Fruit fly (Drosophila melanogaster) whole organism, embryonic: ENCODE measurements around the gene Tgt.
A peak's percentile ranks its signal among the peaks of the same experiment; 100 is the strongest.

Experiments
- Asciz ChIP-seq: fragments of 200-800 bp; sonication (Bioruptor generic); optimal IDR thresholded peaks from 2 replicates; lab custom pipeline; 2017; ENCODE audit warnings: missing biosample characterization, mild to moderate bottlenecking, missing genetic modification characterization, missing genetic modification reagents
- Atf-2 ChIP-seq: fragments of 200-800 bp; sonication (Bioruptor generic); optimal IDR thresholded peaks from 2 replicates; lab custom pipeline; 2016; ENCODE audit warnings: missing biosample characterization, missing genetic modification characterization
- Atf6 ChIP-seq: fragments of 200-800 bp; sonication (Bioruptor generic); IDR thresholded peaks from 2 replicates; pipeline ENCODE4 v1.3.6; 2022; ENCODE audit warnings: missing biosample characterization, missing genetic modification characterization
- BEAF-32 ChIP-seq: fragments of 200-800 bp; sonication (Bioruptor generic); optimal IDR thresholded peaks from 3 replicates; lab custom pipeline; 2017; ENCODE audit warnings: missing biosample characterization, missing genetic modification characterization, mild to moderate bottlenecking, moderate library complexity, missing genetic modification reagents
- Bteb2 ChIP-seq: fragments of 200-800 bp; sonication (Bioruptor generic); optimal IDR thresholded peaks from 2 replicates; lab custom pipeline; 2016; ENCODE audit warnings: missing biosample characterization, missing genetic modification characterization
- CG11093 ChIP-seq: fragments of 200-800 bp; sonication (Bioruptor generic); IDR thresholded peaks from 3 replicates; pipeline ENCODE4 v1.3.6; 2022; ENCODE audit warnings: missing biosample characterization, missing genetic modification characterization
- CG12071 ChIP-seq: fragments of 200-800 bp; sonication (Bioruptor generic); optimal IDR thresholded peaks from 3 replicates; lab custom pipeline; 2018; ENCODE audit warnings: missing biosample characterization, mild to moderate bottlenecking, missing genetic modification characterization
- CG13424 ChIP-seq: fragments of 200-800 bp; sonication (Bioruptor generic); optimal IDR thresholded peaks from 2 replicates; lab custom pipeline; 2019; ENCODE audit warnings: missing biosample characterization, mild to moderate bottlenecking, missing genetic modification characterization, moderate library complexity
- CG13624 ChIP-seq: fragments of 200-800 bp; sonication (Bioruptor generic); optimal IDR thresholded peaks from 2 replicates; lab custom pipeline; 2016; ENCODE audit warnings: missing biosample characterization, missing genetic modification characterization
- CG14965 ChIP-seq: fragments of 200-800 bp; sonication (Bioruptor generic); optimal IDR thresholded peaks from 2 replicates; lab custom pipeline; 2016; ENCODE audit warnings: missing biosample characterization, missing genetic modification characterization, borderline replicate concordance
- CG15073 ChIP-seq: fragments of 200-800 bp; sonication (Bioruptor generic); optimal IDR thresholded peaks from 2 replicates; lab custom pipeline; 2016; ENCODE audit warnings: missing biosample characterization, missing genetic modification characterization
- CG15514 ChIP-seq: fragments of 200-800 bp; sonication (Bioruptor generic); optimal IDR thresholded peaks from 3 replicates; lab custom pipeline; 2017; ENCODE audit warnings: missing biosample characterization, missing genetic modification characterization, mild to moderate bottlenecking, moderate library complexity, missing genetic modification reagents
- CG17186 ChIP-seq: fragments of 200-800 bp; sonication (Bioruptor generic); optimal IDR thresholded peaks from 3 replicates; lab custom pipeline; 2017; ENCODE audit warnings: missing biosample characterization, missing genetic modification reagents, missing genetic modification characterization
- CG17328 ChIP-seq: fragments of 200-800 bp; sonication (Bioruptor generic); IDR thresholded peaks from 2 replicates; pipeline ENCODE4 v1.3.6; 2022; ENCODE audit warnings: missing biosample characterization, missing genetic modification characterization
- CG17361 ChIP-seq: fragments of 200-800 bp; sonication (Bioruptor generic); IDR thresholded peaks from 3 replicates; pipeline ENCODE4 v1.3.6; 2022; ENCODE audit warnings: missing biosample characterization, missing genetic modification characterization
- CG17385 ChIP-seq: fragments of 200-800 bp; sonication (Bioruptor generic); optimal IDR thresholded peaks from 3 replicates; lab custom pipeline; 2018; ENCODE audit warnings: missing biosample characterization, mild to moderate bottlenecking, missing genetic modification characterization
- CG17802 ChIP-seq: fragments of 200-800 bp; sonication (Bioruptor generic); optimal IDR thresholded peaks from 2 replicates; lab custom pipeline; 2018; ENCODE audit warnings: missing biosample characterization, mild to moderate bottlenecking, missing genetic modification characterization, moderate library complexity
- CG6791 ChIP-seq: fragments of 200-800 bp; sonication (Bioruptor generic); IDR thresholded peaks from 3 replicates; pipeline ENCODE4 v1.3.6; 2022; ENCODE audit warnings: missing biosample characterization, missing genetic modification characterization; ENCODE audit not compliant: partially characterized antibody
- CG8089 ChIP-seq: fragments of 200-800 bp; sonication (Bioruptor generic); optimal IDR thresholded peaks from 3 replicates; lab custom pipeline; 2016; ENCODE audit warnings: missing biosample characterization, missing genetic modification characterization
- CG8281 ChIP-seq: fragments of 200-800 bp; sonication (Bioruptor generic); optimal IDR thresholded peaks from 2 replicates; lab custom pipeline; 2018; ENCODE audit warnings: missing biosample characterization, mild to moderate bottlenecking, missing genetic modification characterization, moderate library complexity
- CG8944 ChIP-seq: fragments of 200-800 bp; sonication (Bioruptor generic); optimal IDR thresholded peaks from 3 replicates; lab custom pipeline; 2016; ENCODE audit warnings: missing biosample characterization, missing genetic modification characterization
- GATAe ChIP-seq: fragments of 200-800 bp; sonication (Bioruptor generic); conservative IDR thresholded peaks from 2 replicates; pipeline ENCODE4 v1.3.6; 2022; ENCODE audit warnings: missing biosample characterization, missing genetic modification characterization
- Hr3 ChIP-seq: fragments of 200-800 bp; sonication (Bioruptor generic); optimal IDR thresholded peaks from 3 replicates; lab custom pipeline; 2016; ENCODE audit warnings: missing biosample characterization, missing genetic modification characterization
- Max ChIP-seq: fragments of 200-800 bp; sonication (Bioruptor generic); optimal IDR thresholded peaks from 2 replicates; lab custom pipeline; 2016; ENCODE audit warnings: missing biosample characterization, mild to moderate bottlenecking, missing genetic modification characterization
- NfI ChIP-seq: fragments of 200-800 bp; sonication (Bioruptor generic); optimal IDR thresholded peaks from 3 replicates; lab custom pipeline; 2018; ENCODE audit warnings: missing biosample characterization, mild to moderate bottlenecking, missing genetic modification characterization, moderate library complexity
- Oaz ChIP-seq: fragments of 200-800 bp; sonication (Bioruptor generic); IDR thresholded peaks from 2 replicates; pipeline ENCODE4 v1.3.6; 2022; ENCODE audit warnings: missing biosample characterization, missing genetic modification characterization
- Oli ChIP-seq: fragments of 200-800 bp; sonication (Bioruptor generic); optimal IDR thresholded peaks from 2 replicates; lab custom pipeline; 2018; ENCODE audit warnings: missing biosample characterization, mild to moderate bottlenecking, missing genetic modification characterization, moderate library complexity
- Usf ChIP-seq: fragments of 200-800 bp; sonication (Bioruptor generic); optimal IDR thresholded peaks from 2 replicates; lab custom pipeline; 2017; ENCODE audit warnings: missing genotype, missing biosample characterization, missing genetic modification characterization
- Vsx1 ChIP-seq: fragments of 200-800 bp; sonication (Bioruptor generic); optimal IDR thresholded peaks from 2 replicates; lab custom pipeline; 2017; ENCODE audit warnings: missing biosample characterization, mild to moderate bottlenecking, missing genetic modification characterization, missing genetic modification reagents
- ac ChIP-seq: fragments of 200-800 bp; sonication (Bioruptor generic); optimal IDR thresholded peaks from 3 replicates; lab custom pipeline; 2017; ENCODE audit warnings: missing biosample characterization, mild to moderate bottlenecking, missing genetic modification characterization
- aop ChIP-seq: fragments of 200-800 bp; sonication (Bioruptor generic); IDR thresholded peaks from 2 replicates; pipeline ENCODE4 v1.3.6; 2022; ENCODE audit warnings: missing biosample characterization, missing genetic modification characterization
- ara ChIP-seq: fragments of 200-800 bp; sonication (Bioruptor generic); IDR thresholded peaks from 2 replicates; pipeline ENCODE4 v1.3.6; 2022; ENCODE audit warnings: missing biosample characterization, missing genetic modification characterization
- cad ChIP-seq: fragments of >200 bp; optimal IDR thresholded peaks from 2 replicates; lab custom pipeline; 2017; ENCODE audit warnings: missing biosample characterization, missing genetic modification characterization
- dimm ChIP-seq: fragments of 200-800 bp; sonication (Bioruptor generic); IDR thresholded peaks from 2 replicates; pipeline ENCODE4 v1.3.6; 2022; ENCODE audit warnings: missing biosample characterization, missing genetic modification characterization
- dmrt99B ChIP-seq: fragments of 200-800 bp; sonication (Bioruptor generic); optimal IDR thresholded peaks from 2 replicates; lab custom pipeline; 2018; ENCODE audit warnings: missing biosample characterization, mild to moderate bottlenecking, missing genetic modification characterization, moderate library complexity
- fu2 ChIP-seq: fragments of 200-800 bp; sonication (Bioruptor generic); optimal IDR thresholded peaks from 2 replicates; lab custom pipeline; 2016; ENCODE audit warnings: missing biosample characterization, missing genetic modification characterization
- gfzf ChIP-seq: fragments of 200-800 bp; sonication (Bioruptor generic); optimal IDR thresholded peaks from 2 replicates; lab custom pipeline; 2016; ENCODE audit warnings: missing biosample characterization, mild to moderate bottlenecking, missing genetic modification characterization, moderate library complexity
- her ChIP-seq: fragments of 200-800 bp; sonication (Bioruptor generic); optimal IDR thresholded peaks from 2 replicates; lab custom pipeline; 2016; ENCODE audit warnings: missing biosample characterization, missing genetic modification characterization
- lilli ChIP-seq: fragments of 200-800 bp; sonication (Bioruptor generic); optimal IDR thresholded peaks from 3 replicates; lab custom pipeline; 2016; ENCODE audit warnings: missing biosample characterization, missing genetic modification characterization
- oc ChIP-seq: fragments of 200-800 bp; sonication (Bioruptor generic); optimal IDR thresholded peaks from 2 replicates; lab custom pipeline; 2018; ENCODE audit warnings: missing biosample characterization, mild to moderate bottlenecking, missing genetic modification characterization, moderate library complexity
- pb ChIP-seq: fragments of 200-800 bp; sonication (Bioruptor generic); optimal IDR thresholded peaks from 3 replicates; lab custom pipeline; 2016; ENCODE audit warnings: missing biosample characterization, missing genetic modification characterization
- peb ChIP-seq: fragments of 200-800 bp; sonication (Bioruptor generic); IDR thresholded peaks from 2 replicates; pipeline ENCODE4 v1.3.6; 2022; ENCODE audit warnings: missing biosample characterization, missing genetic modification characterization
- pho ChIP-seq: fragments of 200-800 bp; sonication (Bioruptor generic); optimal IDR thresholded peaks from 2 replicates; lab custom pipeline; 2016; ENCODE audit warnings: missing biosample characterization, missing genetic modification characterization
- pnt ChIP-seq: fragments of 200-800 bp; sonication (Bioruptor generic); optimal IDR thresholded peaks from 3 replicates; lab custom pipeline; 2016; ENCODE audit warnings: missing biosample characterization, missing genetic modification characterization
- ranshi ChIP-seq: fragments of 200-800 bp; sonication (Bioruptor generic); IDR thresholded peaks from 2 replicates; pipeline ENCODE4 v1.3.6; 2022; ENCODE audit warnings: missing biosample characterization, missing genetic modification characterization
- row ChIP-seq: fragments of 200-800 bp; sonication (Bioruptor generic); IDR thresholded peaks from 3 replicates; pipeline ENCODE4 v1.3.6; 2022; ENCODE audit warnings: missing biosample characterization, missing genetic modification characterization
- ssp ChIP-seq: fragments of 200-800 bp; sonication (Bioruptor generic); IDR thresholded peaks from 2 replicates; pipeline ENCODE4 v1.3.6; 2022; ENCODE audit warnings: missing biosample characterization, missing genetic modification characterization
- trem ChIP-seq: fragments of 200-800 bp; optimal IDR thresholded peaks from 3 replicates; lab custom pipeline; 2019; ENCODE audit warnings: missing biosample characterization, mild to moderate bottlenecking, missing genetic modification characterization, moderate library complexity

The Tgt gene

dm6 chr2L:1202445-1202844 is 18.6 kb downstream of the Tgt start (continued):
- no peak for TF ChIP-seq Max (GFP tag; lab: Kevin White, UChicago)
- no peak for TF ChIP-seq Oaz (GFP tag; lab: Robert Waterston, UW)
- TF ChIP-seq ara (GFP tag; lab: Robert Waterston, UW): no peak
- TF ChIP-seq ac (GFP tag; lab: Kevin White, UChicago): no peak
- TF ChIP-seq CG11093 (GFP tag; lab: Robert Waterston, UW): no peak
- no peak for TF ChIP-seq Atf-2 (GFP tag; lab: Kevin White, UChicago)
- TF ChIP-seq CG17328: no peak
- no peak for TF ChIP-seq cad (GFP tag; lab: Kevin White, UChicago)
- TF ChIP-seq peb (GFP tag; lab: Robert Waterston, UW): no peak
- TF ChIP-seq pb (GFP tag; lab: Kevin White, UChicago): no peak
- no peak for TF ChIP-seq her (GFP tag; lab: Kevin White, UChicago)
- no peak for TF ChIP-seq fu2 (GFP tag; lab: Kevin White, UChicago)
- TF ChIP-seq, all 482 proteins: peak for 6

dm6 chr2L:1203915-1204314 is 20.1 kb downstream of the Tgt start, which contains the start of gene CG14342:
Gene CG14342 (plus strand): TSS chr2L:1204215.
- TF ChIP-seq CG17186 (GFP tag; lab: Kevin White, UChicago) (no peak), row (0 out of 3 replicates have a peak, but pooled peaks have one; percentile 8)

dm6 chr2L:1207432-1207831 is 23.6 kb downstream of the Tgt start:
- peak; percentile 18 for TF ChIP-seq Hr3 (GFP tag; lab: Kevin White, UChicago)
- 0 out of 2 replicates have a peak, but pooled peaks have one; percentile 28 for TF ChIP-seq dimm (GFP tag; lab: Robert Waterston, UW)
- TF ChIP-seq Atf6: peak; percentile 77
- TF ChIP-seq aop: no peak
- no peak for TF ChIP-seq gfzf
- TF ChIP-seq CG17385 (GFP tag; lab: Kevin White, UChicago): peak; percentile 63
- peak; percentile 61 for TF ChIP-seq dmrt99B (tag; lab: Kevin White, UChicago)
- 0 out of 3 replicates have a peak, but pooled peaks have one; percentile 19 for TF ChIP-seq CG17361 (GFP tag; lab: Robert Waterston, UW)
- TF ChIP-seq pho (GFP tag; lab: Kevin White, UChicago): peak; percentile 12
- peak; percentile 60 for TF ChIP-seq ranshi (GFP tag; lab: Robert Waterston, UW)
- no peak for TF ChIP-seq pnt (GFP tag; lab: Kevin White, UChicago)
- TF ChIP-seq lilli (GFP tag; lab: Kevin White, UChicago): peak; percentile 29
- TF ChIP-seq CG6791: no peak
- TF ChIP-seq oc: no peak
- no peak for TF ChIP-seq CG17802 (tag; lab: Kevin White, UChicago)
- peak; percentile 50 for TF ChIP-seq CG15514 (GFP tag; lab: Kevin White, UChicago)
- no peak for TF ChIP-seq Usf (GFP tag; lab: Kevin White, UChicago)
- peak; percentile 27 for TF ChIP-seq CG8944 (GFP tag; lab: Kevin White, UChicago)
- TF ChIP-seq CG8089 (GFP tag; lab: Kevin White, UChicago): no peak
- peak; percentile 37; the same call in 1 of the 2 replicates for TF ChIP-seq ssp (GFP tag; lab: Robert Waterston, UW)
- TF ChIP-seq CG13424 (tag; lab: Kevin White, UChicago): peak; percentile 42
- peak; percentile 42 for TF ChIP-seq Oli (tag; lab: Kevin White, UChicago)
- no peak for TF ChIP-seq CG15073 (GFP tag; lab: Kevin White, UChicago)
- TF ChIP-seq CG14965 (GFP tag; lab: Kevin White, UChicago): no peak
- no peak for TF ChIP-seq Asciz (GFP tag; lab: Kevin White, UChicago)
- TF ChIP-seq GATAe: no peak
- no peak for TF ChIP-seq trem (tag; lab: Kevin White, UChicago)
- TF ChIP-seq CG8281 (tag; lab: Kevin White, UChicago): no peak
- TF ChIP-seq Bteb2 (GFP tag; lab: Kevin White, UChicago): no peak
- no peak for TF ChIP-seq CG13624 (GFP tag; lab: Kevin White, UChicago)
- no peak for TF ChIP-seq BEAF-32 (GFP tag; lab: Kevin White, UChicago)
- TF ChIP-seq CG12071 (GFP tag; lab: Kevin White, UChicago): peak; percentile 16
- TF ChIP-seq Vsx1: no peak
- no peak for TF ChIP-seq NfI (GFP tag; lab: Kevin White, UChicago)
